Fruit fly (Drosophila melanogaster) whole organism, embryonic: ENCODE measurements around the gene Ing5.

ENCODE experiments used
- CG2678 ChIP-seq: fragments of 200-800 bp; sonication (Bioruptor generic); optimal IDR thresholded peaks from 3 replicates; lab custom pipeline; 2019; ENCODE audit warnings: missing biosample characterization, mild to moderate bottlenecking, missing genetic modification characterization, moderate library complexity
- CG31224 ChIP-seq: fragments of 200-800 bp; sonication (Bioruptor generic); IDR thresholded peaks from 2 replicates; pipeline ENCODE4 v1.3.6; 2022; ENCODE audit warnings: missing biosample characterization, missing genetic modification characterization
- CoRest ChIP-seq: fragments of 200-800 bp; sonication (Bioruptor generic); optimal IDR thresholded peaks from 3 replicates; lab custom pipeline; 2018; ENCODE audit warnings: missing biosample characterization, mild to moderate bottlenecking, missing genetic modification characterization, moderate library complexity
- Dek ChIP-seq: fragments of 200-800 bp; sonication (Bioruptor generic); optimal IDR thresholded peaks from 3 replicates; lab custom pipeline; 2019; ENCODE audit warnings: missing biosample characterization, mild to moderate bottlenecking, missing genetic modification characterization, moderate library complexity
- Dref ChIP-seq: fragments of 200-800 bp; sonication (Bioruptor generic); IDR thresholded peaks from 2 replicates; pipeline ENCODE4 v1.3.6; 2022; ENCODE audit warnings: missing biosample characterization, missing genetic modification characterization
- Pdp1 ChIP-seq, 2 experiments: fragments of 200-800 bp; sonication (Bioruptor generic); optimal IDR thresholded peaks; 3 replicates each; lab custom pipeline; 2016; ENCODE audit warnings: missing biosample characterization in 2 of 2, missing genetic modification characterization in 2 of 2, mild to moderate bottlenecking in 1 of 2, moderate library complexity in 1 of 2
- crc ChIP-seq: fragments of 200-800 bp; sonication (Bioruptor generic); optimal IDR thresholded peaks from 2 replicates; lab custom pipeline; 2016; ENCODE audit warnings: missing biosample characterization, missing genetic modification characterization
- gro ChIP-seq: fragments of 200-800 bp; sonication (Bioruptor generic); optimal IDR thresholded peaks from 2 replicates; lab custom pipeline; 2016; ENCODE audit warnings: missing biosample characterization, missing genetic modification characterization
- sob ChIP-seq: fragments of 200-800 bp; sonication (Bioruptor generic); IDR thresholded peaks from 2 replicates; pipeline ENCODE4 v1.3.6; 2022; ENCODE audit warnings: missing biosample characterization, missing genetic modification characterization

DNA sequence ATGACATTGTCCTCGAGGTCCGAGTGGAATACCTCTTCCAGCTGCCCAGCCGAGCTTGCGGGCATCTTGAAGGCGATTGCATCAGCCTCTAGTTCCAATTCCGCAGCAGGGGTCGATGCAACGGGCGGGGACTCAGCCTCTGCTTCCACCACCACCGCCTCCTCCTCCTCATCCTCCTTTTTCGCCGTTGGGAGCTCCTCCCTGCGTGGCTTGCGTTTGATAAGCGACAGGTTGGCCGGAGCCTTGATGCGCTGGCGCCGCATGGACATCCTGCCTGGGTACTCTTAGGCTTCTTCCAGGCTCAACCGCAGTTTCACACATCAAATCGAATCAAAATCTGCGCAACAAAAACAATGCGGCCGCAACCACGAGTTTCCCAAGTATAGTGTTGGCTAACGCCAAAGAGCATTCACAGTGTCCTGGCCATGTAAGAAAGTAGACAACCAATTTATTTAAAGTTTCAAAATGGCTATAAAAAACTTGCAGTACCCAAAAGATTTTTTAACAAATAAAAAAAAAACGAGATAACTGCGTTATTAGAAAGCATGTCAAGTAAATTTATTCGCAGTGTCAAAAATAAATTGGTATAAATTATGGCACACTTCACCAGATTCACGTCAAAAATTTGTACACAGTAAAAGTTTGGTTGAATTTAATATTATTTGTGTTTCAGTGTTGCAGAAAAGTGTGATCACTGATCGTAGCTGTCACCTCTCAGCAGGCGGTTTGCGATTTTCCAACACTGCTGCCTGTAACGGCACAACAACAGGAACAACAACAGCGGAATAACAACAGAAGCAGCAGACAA is 13.5 kb downstream of the Ing5 start, which contains the start of the genes Bdp1 and CG6565:
- TF ChIP-seq gro (peak; percentile 97), CG31224 (GFP tag; lab: Robert Waterston, UW) (peak; percentile 90), CoRest (tag; lab: Kevin White, UChicago) (peak; percentile 99), crc (GFP tag; lab: Kevin White, UChicago) (peak; percentile 95), sob (GFP tag; lab: Robert Waterston, UW) (peak; percentile 97), Dek (tag; lab: Kevin White, UChicago) (peak; percentile 96), Dref (GFP tag; lab: Robert Waterston, UW) (peak; percentile 26; the same call in 1 of the 2 replicates), CG2678 (peak; percentile 97), Pdp1 (GFP tag; optimal IDR thresholded peaks at IDR 0.05; lab: Kevin White, UChicago) (peak; percentile 92 to 99)
